Worm (Caenorhabditis elegans) whole organism, early embryonic: Measurements from ENCODE around the gene ttm-2.

Experiments used
- B0310.2 ChIP-seq: sonication (generic microtip); optimal IDR thresholded peaks from 2 replicates; lab custom pipeline; 2016; ENCODE audit warnings: mild to moderate bottlenecking, missing genetic modification characterization, missing compliant biosample characterization
- F13C5.2 ChIP-seq: sonication (generic microtip); optimal IDR thresholded peaks from 2 replicates; lab custom pipeline; 2017; ENCODE audit warnings: mild to moderate bottlenecking, missing genetic modification characterization, inconsistent platforms, missing compliant biosample characterization
- aly-1 ChIP-seq: sonication (generic microtip); optimal IDR thresholded peaks from 2 replicates; lab custom pipeline; 2016; ENCODE audit warnings: missing genetic modification characterization, missing compliant biosample characterization
- ama-1 ChIP-seq: fragments of 150-350 bp; optimal IDR thresholded peaks from 2 replicates; lab custom pipeline; 2014
- ceh-13 ChIP-seq: fragments of 200-800 bp; sonication (Bioruptor generic); optimal IDR thresholded peaks from 2 replicates; lab custom pipeline; 2018; ENCODE audit warnings: mild to moderate bottlenecking, missing genetic modification characterization, missing compliant biosample characterization
- ceh-36 ChIP-seq: sonication (generic microtip); optimal IDR thresholded peaks from 2 replicates; lab custom pipeline; 2016; ENCODE audit warnings: missing genetic modification characterization, inconsistent platforms, missing compliant biosample characterization
- ets-7 ChIP-seq: sonication (generic microtip); optimal IDR thresholded peaks from 2 replicates; lab custom pipeline; 2016; ENCODE audit warnings: missing genotype, missing genetic modification characterization, missing compliant biosample characterization
- flt-1 ChIP-seq: fragments of 200-800 bp; sonication (Bioruptor generic); IDR thresholded peaks from 2 replicates; pipeline ENCODE4 v1.3.6; 2022; ENCODE audit warnings: missing genetic modification characterization, missing compliant biosample characterization
- hmbx-1 ChIP-seq: sonication (generic microtip); optimal IDR thresholded peaks from 2 replicates; lab custom pipeline; 2016; ENCODE audit warnings: mild to moderate bottlenecking, missing genetic modification characterization, missing compliant biosample characterization
- hmg-4 ChIP-seq: fragments of 200-800 bp; sonication (Bioruptor generic); optimal IDR thresholded peaks from 2 replicates; lab custom pipeline; 2018; ENCODE audit warnings: mild to moderate bottlenecking, missing genetic modification characterization, missing compliant biosample characterization
- hnd-1 ChIP-seq: sonication (generic microtip); optimal IDR thresholded peaks from 2 replicates; lab custom pipeline; 2016; ENCODE audit warnings: missing genetic modification characterization, missing compliant biosample characterization
- pes-1 ChIP-seq: fragments of 200-800 bp; sonication (Bioruptor generic); IDR thresholded peaks from 2 replicates; pipeline ENCODE4 v1.3.6; 2022; ENCODE audit warnings: missing genetic modification reagents, missing genetic modification characterization, missing compliant biosample characterization
- scrt-1 ChIP-seq: fragments of 200-800 bp; sonication (Bioruptor generic); IDR thresholded peaks from 2 replicates; pipeline ENCODE4 v1.3.6; 2022; ENCODE audit warnings: missing genetic modification characterization, missing compliant biosample characterization
- sea-1 ChIP-seq: fragments of 200-800 bp; sonication (Bioruptor generic); conservative IDR thresholded peaks from 2 replicates; pipeline ENCODE4 v1.3.6; 2022; ENCODE audit warnings: missing genetic modification characterization, missing compliant biosample characterization
- tbx-11 ChIP-seq: fragments of 200-800 bp; sonication (Bioruptor generic); IDR thresholded peaks from 2 replicates; pipeline ENCODE4 v1.3.6; 2022; ENCODE audit warnings: missing genetic modification characterization, missing compliant biosample characterization
- tbx-37 ChIP-seq: fragments of 200-800 bp; sonication (Bioruptor generic); conservative IDR thresholded peaks from 2 replicates; pipeline ENCODE4 v1.3.6; 2022; ENCODE audit warnings: missing genetic modification reagents, missing genetic modification characterization, missing compliant biosample characterization
- tra-4 ChIP-seq: sonication (generic microtip); optimal IDR thresholded peaks from 2 replicates; lab custom pipeline; 2017; ENCODE audit warnings: missing genetic modification characterization, missing compliant biosample characterization

Gene ttm-2

DNA sequence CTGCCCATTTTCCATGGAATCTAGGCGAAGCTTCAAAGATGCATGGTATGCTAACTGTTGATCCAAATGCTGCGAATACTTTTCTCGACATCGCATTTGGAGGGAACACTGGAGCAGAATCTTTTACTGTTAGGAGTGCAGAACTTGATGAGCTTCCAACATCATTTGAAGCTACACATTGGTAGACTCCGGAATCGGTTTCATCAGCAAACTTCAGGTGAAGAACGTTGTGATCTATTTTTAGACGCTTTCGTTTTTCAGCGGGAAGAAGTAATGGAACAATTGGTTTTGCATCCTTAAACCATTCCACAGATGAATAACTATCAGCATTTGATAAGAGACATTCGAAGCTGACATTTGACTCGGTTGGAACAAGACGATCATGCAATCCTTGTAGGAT lies 34.3 kb upstream of the ttm-2 start:
- no peak for TF ChIP-seq flt-1 (GFP tag; lab: Robert Waterston, UW)
- no peak for TF ChIP-seq aly-1 (tag; lab: Kevin White, UChicago)
- TF ChIP-seq pes-1: no peak
- TF ChIP-seq scrt-1: no peak
- TF ChIP-seq tbx-11 (GFP tag; lab: Robert Waterston, UW): no peak
- TF ChIP-seq B0310.2: no peak
- no peak for TF ChIP-seq ceh-36
- no peak for TF ChIP-seq hmbx-1 (tag; lab: Kevin White, UChicago)
- TF ChIP-seq tbx-37 (GFP tag; lab: Robert Waterston, UW): no peak
- TF ChIP-seq ama-1 (lab: Kevin White, UChicago): no peak
- no peak for TF ChIP-seq hnd-1 (tag; lab: Kevin White, UChicago)
- TF ChIP-seq F13C5.2 (tag; lab: Kevin White, UChicago): no peak
- no peak for TF ChIP-seq sea-1 (GFP tag; lab: Robert Waterston, UW)
- no peak for TF ChIP-seq hmg-4
- TF ChIP-seq tra-4: no peak
- TF ChIP-seq ets-7 (tag; lab: Kevin White, UChicago): no peak
- TF ChIP-seq ceh-13: no peak

DNA sequence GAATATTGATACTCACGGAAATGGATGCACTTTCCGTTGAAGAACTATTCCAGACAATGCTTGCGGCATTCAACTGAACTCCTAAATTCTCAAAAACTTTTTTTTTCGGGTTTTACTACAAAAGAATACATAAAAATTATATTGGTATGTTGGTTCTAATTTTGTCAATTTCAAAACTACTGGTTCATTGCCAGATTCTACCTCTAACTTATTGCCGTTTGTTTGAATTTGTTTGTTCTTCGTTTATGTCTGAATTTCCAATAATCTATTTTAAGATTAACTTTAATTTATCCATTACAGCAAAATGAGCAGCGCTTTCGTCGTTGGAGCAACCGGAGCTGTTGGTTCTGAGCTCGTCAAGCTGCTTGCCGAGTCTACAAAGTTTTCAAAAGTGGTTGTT lies 30.9 kb upstream of the ttm-2 start, which contains the start of gene C33F10.14:
TSS of gene C33F10.14 (plus strand) at position 301 of the 400 bp plus-strand sequence.
- TF ChIP-seq tbx-11 (GFP tag; lab: Robert Waterston, UW) (no peak), B0310.2 (no peak), tra-4 (no peak), hmbx-1 (tag; lab: Kevin White, UChicago) (no peak), ceh-36 (no peak), flt-1 (GFP tag; lab: Robert Waterston, UW) (no peak), hmg-4 (no peak), ets-7 (tag; lab: Kevin White, UChicago) (no peak), ceh-13 (no peak), F13C5.2 (tag; lab: Kevin White, UChicago) (no peak), hnd-1 (tag; lab: Kevin White, UChicago) (no peak), tbx-37 (GFP tag; lab: Robert Waterston, UW) (no peak)

DNA sequence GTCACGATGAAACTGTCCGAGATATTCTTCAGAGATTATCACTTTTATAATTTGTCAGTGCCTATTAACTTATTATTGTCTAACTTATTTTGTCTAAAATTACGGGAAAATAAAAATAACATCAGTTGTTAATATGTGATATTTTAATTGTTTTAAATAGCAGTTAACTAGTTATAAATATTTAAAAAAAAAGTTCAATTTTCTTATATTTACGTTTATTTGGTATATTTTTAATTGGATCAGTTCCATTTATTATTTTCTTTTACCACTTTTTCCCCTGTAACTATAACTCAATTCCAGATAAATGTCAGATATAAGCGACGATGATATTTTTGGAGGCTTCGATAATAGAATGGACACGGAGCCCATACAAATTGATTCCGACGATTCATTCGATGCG lies 29.3 kb upstream of the ttm-2 start, which contains the start of gene C33F10.4:
TSS of gene C33F10.4 (plus strand) at position 301 of the 400 bp plus-strand sequence.
- TF ChIP-seq hnd-1 (tag; lab: Kevin White, UChicago): no peak
- no peak for TF ChIP-seq tra-4
- no peak for TF ChIP-seq flt-1 (GFP tag; lab: Robert Waterston, UW)
- no peak for TF ChIP-seq sea-1 (GFP tag; lab: Robert Waterston, UW)
- TF ChIP-seq aly-1 (tag; lab: Kevin White, UChicago): no peak

DNA sequence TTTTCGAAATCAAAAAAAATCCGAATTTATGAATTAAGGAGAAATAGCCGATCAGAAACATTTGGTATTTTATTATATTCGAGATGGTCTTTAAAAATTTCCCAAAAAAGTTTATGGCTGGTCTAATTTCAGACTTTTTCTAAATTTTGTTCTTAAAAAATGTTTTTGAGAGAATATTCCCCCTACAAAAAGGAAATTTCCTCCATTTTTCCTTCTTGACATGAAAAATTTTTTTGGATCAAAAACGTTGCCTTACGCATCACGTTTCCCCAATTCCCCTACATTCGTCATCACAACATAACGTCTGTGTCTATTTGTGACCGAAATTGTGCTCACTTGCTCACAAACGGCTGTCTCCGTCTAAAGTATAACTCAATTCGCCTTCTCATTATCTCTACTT lies 27.1 kb upstream of the ttm-2 start:
- TF ChIP-seq tbx-37 (GFP tag; lab: Robert Waterston, UW) (no peak), tbx-11 (GFP tag; lab: Robert Waterston, UW) (no peak), scrt-1 (no peak), flt-1 (GFP tag; lab: Robert Waterston, UW) (no peak), ama-1 (lab: Kevin White, UChicago) (no peak), aly-1 (tag; lab: Kevin White, UChicago) (no peak), pes-1 (no peak), ceh-36 (no peak), hmg-4 (no peak), F13C5.2 (tag; lab: Kevin White, UChicago) (no peak), sea-1 (GFP tag; lab: Robert Waterston, UW) (no peak), hnd-1 (tag; lab: Kevin White, UChicago) (no peak)

DNA sequence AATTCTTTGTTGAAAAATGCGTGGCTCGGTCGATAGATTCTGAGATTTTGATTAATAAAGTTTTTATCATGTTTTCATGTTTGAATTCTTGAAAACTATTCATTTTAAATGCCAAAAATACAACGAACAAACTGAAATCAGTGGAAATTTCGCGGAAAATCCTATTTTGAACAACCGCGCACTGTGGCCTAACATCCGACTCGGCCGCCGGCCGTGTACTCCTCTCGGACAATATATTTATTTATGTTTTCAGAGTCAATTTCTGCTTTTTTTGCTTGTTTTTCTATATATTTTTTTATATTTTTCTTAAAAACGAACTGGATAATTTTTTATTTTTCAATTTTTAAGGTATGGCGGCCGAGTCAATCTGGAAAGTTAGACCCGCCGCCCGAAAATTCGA lies 25.1 kb upstream of the ttm-2 start, which contains the start of gene F26G1.1:
TSS of gene F26G1.1 (plus strand) at position 347 of the 400 bp plus-strand sequence.
- TF ChIP-seq sea-1 (GFP tag; lab: Robert Waterston, UW) (no peak), hmg-4 (peak; percentile 59), tbx-37 (GFP tag; lab: Robert Waterston, UW) (peak; percentile 78), F13C5.2 (tag; lab: Kevin White, UChicago) (peak; percentile 24)

DNA sequence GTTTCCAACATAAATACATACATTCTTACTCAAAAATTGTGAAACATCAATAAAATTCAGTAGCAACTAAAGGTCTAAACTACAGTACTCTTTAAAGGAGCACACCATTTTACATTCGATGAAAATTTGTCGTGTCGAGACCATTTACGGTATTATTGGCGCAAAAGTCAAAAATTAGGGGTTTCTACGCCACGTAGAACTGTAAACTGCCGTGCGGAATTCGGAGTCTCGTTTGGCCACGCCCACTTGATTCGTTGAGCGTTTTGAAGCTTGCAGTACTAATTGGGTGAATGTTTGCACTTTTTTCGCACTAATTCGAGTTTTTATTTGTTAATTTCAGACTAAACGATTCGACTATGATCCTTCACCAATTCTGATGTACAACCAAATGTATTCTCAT lies 24.5 kb upstream of the ttm-2 start:
- TF ChIP-seq ets-7 (tag; lab: Kevin White, UChicago): no peak
- no peak for TF ChIP-seq ceh-36
- TF ChIP-seq B0310.2: no peak
- TF ChIP-seq aly-1 (tag; lab: Kevin White, UChicago): no peak
- no peak for TF ChIP-seq hmg-4
- TF ChIP-seq ceh-13: no peak
- TF ChIP-seq hnd-1 (tag; lab: Kevin White, UChicago): no peak
- TF ChIP-seq tbx-37 (GFP tag; lab: Robert Waterston, UW): no peak
- TF ChIP-seq sea-1 (GFP tag; lab: Robert Waterston, UW): no peak
- TF ChIP-seq tra-4: no peak
- no peak for TF ChIP-seq F13C5.2 (tag; lab: Kevin White, UChicago)
- TF ChIP-seq pes-1: no peak
- TF ChIP-seq tbx-11 (GFP tag; lab: Robert Waterston, UW): no peak
- TF ChIP-seq flt-1 (GFP tag; lab: Robert Waterston, UW): no peak
- TF ChIP-seq ama-1 (lab: Kevin White, UChicago): no peak
- TF ChIP-seq hmbx-1 (tag; lab: Kevin White, UChicago): no peak

DNA sequence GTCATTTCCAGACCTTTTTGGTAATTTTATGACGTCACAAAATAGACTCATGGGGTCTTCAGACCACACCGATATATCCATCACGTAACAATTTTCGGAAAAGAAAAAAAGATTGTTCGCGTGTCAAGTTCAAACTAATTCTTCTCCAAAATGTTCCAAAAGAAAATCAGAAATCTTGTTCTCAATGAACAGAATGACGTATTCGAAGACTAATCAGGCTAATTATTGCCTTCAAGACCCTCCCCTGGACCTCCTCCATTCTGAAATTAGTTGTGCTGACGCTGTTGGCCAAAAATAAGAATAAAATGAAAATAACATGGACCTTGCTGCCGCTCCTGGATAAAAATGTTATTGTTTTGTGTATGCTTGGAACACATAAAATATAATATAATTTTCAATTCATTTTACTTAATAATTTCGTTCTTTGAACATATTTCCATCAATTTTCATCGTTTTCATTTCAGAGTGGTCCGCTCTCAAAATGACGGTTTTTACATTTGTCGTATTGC lies 23.7 kb upstream of the ttm-2 start, which contains the start of gene F26G1.15:
TSS of gene F26G1.15 (plus strand) at position 459 of the 509 bp plus-strand sequence.
- no peak for TF ChIP-seq flt-1 (GFP tag; lab: Robert Waterston, UW)
- no peak for TF ChIP-seq ceh-13
- no peak for TF ChIP-seq ceh-36
- no peak for TF ChIP-seq pes-1
- no peak for TF ChIP-seq scrt-1
- TF ChIP-seq B0310.2: no peak
- TF ChIP-seq hnd-1 (tag; lab: Kevin White, UChicago): no peak

DNA sequence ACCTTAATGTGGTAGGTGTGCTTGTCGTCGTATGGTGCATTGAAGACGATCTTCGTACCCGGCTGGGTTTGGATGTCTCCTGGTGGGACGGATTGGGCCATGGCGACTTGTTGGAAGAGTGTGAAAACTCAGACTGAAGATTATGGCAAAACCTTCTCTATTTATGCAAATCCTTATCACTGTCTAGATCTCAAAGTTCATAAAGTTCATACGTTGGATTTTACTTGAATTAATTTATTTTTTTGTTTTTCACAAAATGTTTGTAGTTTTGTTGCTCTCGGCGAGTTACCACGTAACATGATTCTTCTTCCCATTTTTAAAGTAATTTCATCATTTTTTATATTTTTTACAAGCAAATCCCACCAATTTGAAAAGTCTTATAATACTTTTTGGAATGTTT lies 20.0 kb upstream of the ttm-2 start, which contains the start of gene msp-3:
TSS of gene msp-3 (minus strand) at position 101 of the 400 bp plus-strand sequence.
- TF ChIP-seq ceh-36: no peak
- TF ChIP-seq hnd-1 (tag; lab: Kevin White, UChicago): no peak
- TF ChIP-seq hmg-4: no peak
- TF ChIP-seq pes-1: no peak
- no peak for TF ChIP-seq hmbx-1 (tag; lab: Kevin White, UChicago)
- no peak for TF ChIP-seq ama-1 (lab: Kevin White, UChicago)
- no peak for TF ChIP-seq F13C5.2 (tag; lab: Kevin White, UChicago)
- no peak for TF ChIP-seq aly-1 (tag; lab: Kevin White, UChicago)
- no peak for TF ChIP-seq tbx-11 (GFP tag; lab: Robert Waterston, UW)
- no peak for TF ChIP-seq sea-1 (GFP tag; lab: Robert Waterston, UW)
- no peak for TF ChIP-seq ceh-13
- TF ChIP-seq ets-7 (tag; lab: Kevin White, UChicago): no peak
- TF ChIP-seq tra-4: no peak
- TF ChIP-seq tbx-37 (GFP tag; lab: Robert Waterston, UW): no peak
- no peak for TF ChIP-seq flt-1 (GFP tag; lab: Robert Waterston, UW)
